Worm (Caenorhabditis elegans) whole organism, L3 larva: Measurements from ENCODE around the gene F17E9.5.

Experiments used
- R02D3.7 ChIP-seq: fragments of 150-350 bp; optimal IDR thresholded peaks from 2 replicates; lab custom pipeline; 2014; ENCODE audit warnings: missing biosample characterization, missing genetic modification characterization
- ZK546.5 ChIP-seq: sonication (generic microtip); optimal IDR thresholded peaks from 2 replicates; lab custom pipeline; 2017; ENCODE audit warnings: missing biosample characterization, missing genetic modification characterization
- aly-2 ChIP-seq: fragments of 150-350 bp; optimal IDR thresholded peaks from 2 replicates; lab custom pipeline; 2014; ENCODE audit warnings: missing biosample characterization, missing genetic modification characterization
- ceh-16 ChIP-seq: sonication (generic microtip); optimal IDR thresholded peaks from 2 replicates; lab custom pipeline; 2017; ENCODE audit warnings: missing biosample characterization, missing genetic modification characterization
- daf-12 ChIP-seq: fragments of 150-350 bp; optimal IDR thresholded peaks from 2 replicates; lab custom pipeline; 2014; ENCODE audit warnings: missing biosample characterization, missing genetic modification reagents, missing genetic modification characterization
- egl-27 ChIP-seq: sonication (generic microtip); optimal IDR thresholded peaks from 4 replicates; lab custom pipeline; 2017; ENCODE audit warnings: missing biosample characterization, missing genetic modification reagents, missing genetic modification characterization
- egl-5 ChIP-seq: fragments of 150-350 bp; optimal IDR thresholded peaks from 2 replicates; lab custom pipeline; 2017; ENCODE audit warnings: missing biosample characterization, missing genetic modification reagents, missing genetic modification characterization, inconsistent platforms
- elt-1 ChIP-seq: fragments of 150-350 bp; optimal IDR thresholded peaks from 2 replicates; lab custom pipeline; 2014; ENCODE audit warnings: missing biosample characterization, missing genetic modification characterization
- elt-2 ChIP-seq: sonication (generic microtip); optimal IDR thresholded peaks from 2 replicates; lab custom pipeline; 2016; ENCODE audit warnings: missing genetic modification reagents, mild to moderate bottlenecking, missing genetic modification characterization, missing compliant biosample characterization
- elt-3 ChIP-seq, 3 experiments: fragments of 150-350 bp in 1 of 3; sonication (generic microtip) in 2 of 3; optimal IDR thresholded peaks; 2 replicates in 2 of 3; 4 replicates in 1 of 3; lab custom pipeline; 2014 to 2017; ENCODE audit warnings: missing biosample characterization in 3 of 3, missing genetic modification characterization in 3 of 3
- fkh-10 ChIP-seq: sonication (generic microtip); optimal IDR thresholded peaks from 2 replicates; lab custom pipeline; 2017; ENCODE audit warnings: missing biosample characterization, missing genetic modification reagents, missing genetic modification characterization
- fos-1 ChIP-seq: fragments of 150-350 bp; optimal IDR thresholded peaks from 2 replicates; lab custom pipeline; 2014; ENCODE audit warnings: missing biosample characterization, missing genetic modification characterization
- hmg-11 ChIP-seq: sonication (generic microtip); optimal IDR thresholded peaks from 2 replicates; lab custom pipeline; 2016; ENCODE audit warnings: missing genetic modification characterization, missing compliant biosample characterization
- jun-1 ChIP-seq: fragments of 150-350 bp; optimal IDR thresholded peaks from 2 replicates; lab custom pipeline; 2014; ENCODE audit warnings: missing biosample characterization, missing genetic modification reagents, missing genetic modification characterization
- lin-15B ChIP-seq: fragments of 150-350 bp; optimal IDR thresholded peaks from 2 replicates; lab custom pipeline; 2014; ENCODE audit warnings: missing biosample characterization, missing genetic modification characterization
- lin-39 ChIP-seq: fragments of 150-350 bp; optimal IDR thresholded peaks from 2 replicates; lab custom pipeline; 2018; ENCODE audit warnings: missing biosample characterization, missing genetic modification reagents, missing genetic modification characterization
- mdl-1 ChIP-seq: fragments of 150-350 bp; optimal IDR thresholded peaks from 2 replicates; lab custom pipeline; 2014; ENCODE audit warnings: missing biosample characterization, missing genetic modification characterization
- mml-1 ChIP-seq: fragments of 150-350 bp; sonication (generic microtip); optimal IDR thresholded peaks from 3 replicates; lab custom pipeline; 2014; ENCODE audit warnings: missing biosample characterization, missing genetic modification characterization
- nfya-1 ChIP-seq: sonication (generic microtip); optimal IDR thresholded peaks from 2 replicates; lab custom pipeline; 2017; ENCODE audit warnings: missing genetic modification characterization, mild to moderate bottlenecking, missing compliant biosample characterization, antibody characterized with exemption, moderate library complexity; ENCODE audit not compliant: insufficient read depth
- nhr-12 ChIP-seq: fragments of 150-350 bp; optimal IDR thresholded peaks from 2 replicates; lab custom pipeline; 2014; ENCODE audit warnings: missing biosample characterization, missing genetic modification characterization
- nhr-23 ChIP-seq: fragments of 150-350 bp; optimal IDR thresholded peaks from 2 replicates; lab custom pipeline; 2014; ENCODE audit warnings: missing biosample characterization, missing genetic modification reagents, missing genetic modification characterization
- nhr-237 ChIP-seq: fragments of 150-350 bp; optimal IDR thresholded peaks from 2 replicates; lab custom pipeline; 2014; ENCODE audit warnings: missing biosample characterization, missing genetic modification characterization
- nhr-25 ChIP-seq: sonication (generic microtip); optimal IDR thresholded peaks from 2 replicates; lab custom pipeline; 2017; ENCODE audit warnings: missing biosample characterization, missing genetic modification characterization
- nhr-28 ChIP-seq: fragments of 150-350 bp; optimal IDR thresholded peaks from 2 replicates; lab custom pipeline; 2014; ENCODE audit warnings: missing biosample characterization, missing genetic modification characterization
- nhr-67 ChIP-seq: fragments of 150-350 bp; optimal IDR thresholded peaks from 2 replicates; lab custom pipeline; 2014; ENCODE audit warnings: missing biosample characterization, missing genetic modification characterization
- nhr-77 ChIP-seq: fragments of 150-350 bp; optimal IDR thresholded peaks from 2 replicates; lab custom pipeline; 2014; ENCODE audit warnings: missing biosample characterization, missing genetic modification characterization
- pha-4 ChIP-seq: fragments of 150-350 bp; optimal IDR thresholded peaks from 2 replicates; lab custom pipeline; 2014; ENCODE audit warnings: missing biosample characterization, missing genetic modification reagents, missing genetic modification characterization
- pqm-1 ChIP-seq: fragments of 150-350 bp; optimal IDR thresholded peaks from 2 replicates; lab custom pipeline; 2017; ENCODE audit warnings: missing biosample characterization, missing genetic modification characterization, inconsistent platforms
- sea-2 ChIP-seq: fragments of 150-350 bp; sonication (generic microtip); optimal IDR thresholded peaks from 4 replicates; lab custom pipeline; 2014; ENCODE audit warnings: missing biosample characterization, missing genetic modification reagents, missing genetic modification characterization
- skn-1 ChIP-seq: fragments of 150-350 bp; optimal IDR thresholded peaks from 2 replicates; lab custom pipeline; 2014; ENCODE audit warnings: missing biosample characterization, missing genetic modification characterization
- tbx-2 ChIP-seq: sonication (generic microtip); optimal IDR thresholded peaks from 2 replicates; lab custom pipeline; 2016; ENCODE audit warnings: mild to moderate bottlenecking, missing genetic modification characterization, missing compliant biosample characterization
- unc-39 ChIP-seq: sonication (generic microtip); optimal IDR thresholded peaks from 4 replicates; lab custom pipeline; 2017; ENCODE audit warnings: missing biosample characterization, missing genetic modification characterization
- unc-62 ChIP-seq: fragments of 150-350 bp; sonication (generic microtip); optimal IDR thresholded peaks from 4 replicates; lab custom pipeline; 2014; ENCODE audit warnings: missing biosample characterization, missing genetic modification reagents, missing genetic modification characterization
- zag-1 ChIP-seq: fragments of 150-350 bp; optimal IDR thresholded peaks from 2 replicates; lab custom pipeline; 2014; ENCODE audit warnings: missing biosample characterization, missing genetic modification characterization
- ztf-4 ChIP-seq: fragments of 150-350 bp; optimal IDR thresholded peaks from 2 replicates; lab custom pipeline; 2014; ENCODE audit warnings: missing biosample characterization, missing genetic modification characterization

F17E9.5 gene

DNA sequence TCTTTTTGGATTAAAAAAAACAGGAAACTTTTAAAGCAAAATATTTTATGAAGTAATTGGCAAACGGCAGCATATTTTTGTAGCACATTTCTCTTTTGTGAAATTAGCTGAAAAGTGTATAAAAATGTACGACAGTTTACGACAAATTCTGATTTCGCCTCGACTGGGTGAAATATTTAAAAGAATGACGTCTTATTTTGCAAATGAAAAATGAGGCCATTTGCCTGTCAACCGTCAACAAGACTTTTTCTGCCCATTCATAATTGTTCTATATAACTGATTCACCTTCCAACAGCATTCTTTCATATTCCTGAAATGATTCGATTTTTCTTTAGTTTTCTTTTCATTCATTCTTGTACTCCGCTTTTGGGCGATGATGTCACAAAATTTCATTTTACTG is 10.0 kb downstream of the F17E9.5 start, which contains the start of the genes F17E9.2 and col-116:
Gene F17E9.2 (plus strand): TSS at position 301 of the 400 bp plus-strand sequence.
Gene col-116 (plus strand): TSS at position 315 of the 400 bp plus-strand sequence.
- TF ChIP-seq skn-1 (no peak), nfya-1 (tag; lab: Kevin White, UChicago) (no peak), tbx-2 (tag; lab: Kevin White, UChicago) (no peak), unc-62 (no peak), nhr-77 (no peak), nhr-237 (tag; lab: Kevin White, UChicago) (no peak), fkh-10 (GFP tag; lab: Kevin White, UChicago) (no peak), R02D3.7 (tag; lab: Kevin White, UChicago) (no peak), egl-27 (no peak), mml-1 (tag; lab: Kevin White, UChicago) (no peak), nhr-12 (tag; lab: Kevin White, UChicago) (no peak), ceh-16 (tag; lab: Kevin White, UChicago) (no peak), hmg-11 (tag; lab: Kevin White, UChicago) (no peak), unc-39 (tag; lab: Kevin White, UChicago) (no peak), nhr-25 (tag; lab: Kevin White, UChicago) (no peak)

ce11 chrIV:8357299-8357698 is 11.7 kb downstream of the F17E9.5 start:
- no peak for TF ChIP-seq jun-1 (tag; lab: Kevin White, UChicago)
- no peak for TF ChIP-seq skn-1
- TF ChIP-seq nhr-67 (tag; lab: Kevin White, UChicago) = no peak
- no peak for TF ChIP-seq ZK546.5 (tag; lab: Kevin White, UChicago)
- no peak for TF ChIP-seq ztf-4 (tag; lab: Kevin White, UChicago)
- TF ChIP-seq egl-5 (tag; lab: Kevin White, UChicago) = no peak
- no peak for TF ChIP-seq nhr-237 (tag; lab: Kevin White, UChicago)
- no peak for TF ChIP-seq egl-27
- no peak for TF ChIP-seq pha-4
- TF ChIP-seq mml-1 (tag; lab: Kevin White, UChicago) = no peak

- TF ChIP-seq nhr-12 (tag; lab: Kevin White, UChicago) = no peak
- no peak for TF ChIP-seq pha-4
- TF ChIP-seq egl-27 = no peak
- no peak for TF ChIP-seq lin-39 (tag; lab: Kevin White, UChicago)
- no peak for TF ChIP-seq nhr-77
These were observed 12.9 kb downstream of the F17E9.5 start, which contains the start of gene D2096.13 for ce11 chrIV:8358492-8358891. D2096.13 (minus strand) TSS chrIV:8358592.

DNA sequence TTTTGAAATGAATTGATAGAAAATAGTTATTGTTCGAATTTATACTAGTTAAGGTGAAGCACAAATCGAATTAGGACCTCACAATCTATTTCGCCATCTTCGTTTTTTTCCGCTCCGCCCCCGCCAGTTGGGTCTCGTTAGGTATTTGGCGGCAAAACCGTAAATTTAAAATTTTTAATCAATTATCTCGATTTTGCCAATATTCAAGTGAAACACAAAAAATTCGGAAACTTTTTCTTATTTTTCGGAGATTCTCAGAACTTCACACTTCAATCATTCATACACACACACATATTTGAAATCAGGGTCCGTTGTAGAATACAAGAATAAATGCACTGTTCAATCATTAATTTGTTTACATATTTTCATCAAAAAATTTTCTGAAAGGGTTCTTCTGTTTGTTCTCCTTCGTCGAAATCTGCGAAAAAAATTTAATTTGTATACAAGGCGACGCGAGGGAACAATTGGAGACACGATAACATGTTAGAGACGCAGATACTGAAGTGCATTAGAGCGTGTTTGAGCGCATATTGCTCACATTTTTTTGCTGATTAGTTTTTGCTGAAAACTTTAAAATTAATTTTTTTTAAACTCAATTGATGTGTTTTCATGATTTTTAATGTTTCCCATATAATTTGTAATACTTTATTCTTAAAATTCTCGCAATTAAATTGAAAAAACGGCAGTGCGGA is 14.2 kb downstream of the F17E9.5 start, which contains the start of gene D2096.5:
Gene D2096.5 (minus strand): TSS at position 51 of the 692 bp plus-strand sequence.
- no peak for TF ChIP-seq egl-27
- no peak for TF ChIP-seq mdl-1
- no peak for TF ChIP-seq fos-1 (tag; lab: Kevin White, UChicago)
- no peak for TF ChIP-seq nhr-67 (tag; lab: Kevin White, UChicago)
- TF ChIP-seq unc-39 (tag; lab: Kevin White, UChicago) = no peak
- TF ChIP-seq lin-15B (tag; lab: Kevin White, UChicago) = peak; percentile 23
- TF ChIP-seq elt-2 (tag; lab: Kevin White, UChicago) = no peak
- TF ChIP-seq elt-3 (tag; optimal IDR thresholded peaks at IDR 0.05; lab: Kevin White, UChicago) = no peak
- TF ChIP-seq daf-12 = no peak
- no peak for TF ChIP-seq nhr-237 (tag; lab: Kevin White, UChicago)
- TF ChIP-seq nhr-23 (tag; lab: Kevin White, UChicago) = no peak
- no peak for TF ChIP-seq lin-39 (tag; lab: Kevin White, UChicago)
- TF ChIP-seq nfya-1 (tag; lab: Kevin White, UChicago) = peak; percentile 31
- no peak for TF ChIP-seq elt-1
- TF ChIP-seq zag-1 (tag; lab: Kevin White, UChicago) = no peak
- peak; percentile 29 for TF ChIP-seq pqm-1 (tag; lab: Kevin White, UChicago)
- no peak for TF ChIP-seq sea-2
- TF ChIP-seq nhr-28 (tag; lab: Kevin White, UChicago) = no peak
- TF ChIP-seq nhr-25 (tag; lab: Kevin White, UChicago) = no peak
- no peak for TF ChIP-seq aly-2 (tag; lab: Kevin White, UChicago)
- no peak for TF ChIP-seq nhr-77
- TF ChIP-seq jun-1 (tag; lab: Kevin White, UChicago) = no peak
- TF ChIP-seq skn-1 = no peak
- TF ChIP-seq egl-5 (tag; lab: Kevin White, UChicago) = no peak
- TF ChIP-seq unc-62 = no peak
- TF ChIP-seq ztf-4 (tag; lab: Kevin White, UChicago) = no peak
- TF ChIP-seq, all 47 proteins: peak for 3
